Worm (Caenorhabditis elegans) whole organism, mixed stage, embryonic: ENCODE measurements around the gene M88.3.

Experiments
- M03D4.4 ChIP-seq: sonication (generic microtip); optimal IDR thresholded peaks from 2 replicates; lab custom pipeline; 2017; ENCODE audit warnings: mild to moderate bottlenecking, missing genetic modification characterization, missing compliant biosample characterization
- elt-1 ChIP-seq: sonication (generic microtip); optimal IDR thresholded peaks from 2 replicates; lab custom pipeline; 2017; ENCODE audit warnings: missing genetic modification characterization, mild to moderate bottlenecking, missing compliant biosample characterization, antibody characterized with exemption, moderate library complexity, borderline replicate concordance; ENCODE audit not compliant: insufficient read depth
- nhr-12 ChIP-seq: fragments of 150-350 bp; optimal IDR thresholded peaks from 2 replicates; lab custom pipeline; 2014; ENCODE audit warnings: missing biosample characterization, missing genetic modification characterization
- nhr-2 ChIP-seq: fragments of 150-350 bp; optimal IDR thresholded peaks from 2 replicates; lab custom pipeline; 2014; ENCODE audit warnings: missing biosample characterization, missing genetic modification characterization
- nhr-237 ChIP-seq: fragments of 150-350 bp; optimal IDR thresholded peaks from 2 replicates; lab custom pipeline; 2014; ENCODE audit warnings: missing biosample characterization, missing genetic modification characterization
- nhr-28 ChIP-seq: fragments of 150-350 bp; optimal IDR thresholded peaks from 2 replicates; lab custom pipeline; 2014; ENCODE audit warnings: missing biosample characterization, missing genetic modification characterization
- pha-4 ChIP-seq: fragments of 150-350 bp; optimal IDR thresholded peaks from 2 replicates; lab custom pipeline; 2018; ENCODE audit warnings: missing biosample characterization, missing genetic modification reagents, missing genetic modification characterization
- snpc-4 ChIP-seq: fragments of 150-350 bp; optimal IDR thresholded peaks from 2 replicates; lab custom pipeline; 2014; ENCODE audit warnings: missing biosample characterization, missing genetic modification characterization
- tbx-8 ChIP-seq: fragments of 200-800 bp; sonication (Bioruptor generic); optimal IDR thresholded peaks from 2 replicates; lab custom pipeline; 2018; ENCODE audit warnings: mild to moderate bottlenecking, missing genetic modification characterization, moderate library complexity, missing compliant biosample characterization
- unc-39 ChIP-seq: fragments of 150-350 bp; optimal IDR thresholded peaks from 2 replicates; lab custom pipeline; 2014; ENCODE audit warnings: missing biosample characterization, missing genetic modification characterization
- ztf-11 ChIP-seq: fragments of 150-350 bp; optimal IDR thresholded peaks from 2 replicates; lab custom pipeline; 2014; ENCODE audit warnings: missing biosample characterization, missing genetic modification characterization

DNA sequence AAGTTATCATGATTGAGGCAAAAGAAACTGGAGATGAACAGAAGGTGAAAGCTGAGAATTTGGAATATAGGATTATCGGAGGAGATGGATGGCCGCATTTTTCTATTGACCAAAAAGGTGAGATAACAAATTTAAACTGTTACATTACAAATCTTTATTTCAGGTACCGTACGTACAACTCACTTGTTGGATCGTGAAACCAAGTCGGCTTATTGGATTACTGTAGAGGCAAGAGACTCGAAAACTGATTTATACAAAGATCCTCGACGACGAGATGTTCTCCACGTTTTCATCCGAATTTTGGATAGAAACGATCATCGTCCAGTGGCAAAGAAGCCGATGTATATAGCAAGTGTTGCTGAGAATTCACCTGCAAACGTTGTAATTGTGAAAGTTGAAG, 18.9 kb downstream of the M88.3 start:
- TF ChIP-seq nhr-237 (tag; lab: Kevin White, UChicago) (no peak), nhr-28 (no peak), pha-4 (tag; lab: Kevin White, UChicago) (no peak), elt-1 (tag; lab: Kevin White, UChicago) (no peak), unc-39 (tag; lab: Kevin White, UChicago) (no peak), ztf-11 (tag; lab: Kevin White, UChicago) (no peak), tbx-8 (GFP tag; lab: Kevin White, UChicago) (no peak), M03D4.4 (tag; lab: Kevin White, UChicago) (no peak), nhr-2 (tag; lab: Kevin White, UChicago) (no peak), nhr-12 (tag; lab: Kevin White, UChicago) (no peak), snpc-4 (no peak)
